Worm (Caenorhabditis elegans) whole organism, L2 larva: Measurements from ENCODE around the gene tsp-10.

Source experiments
- ZK546.5 ChIP-seq: sonication (generic microtip); optimal IDR thresholded peaks from 2 replicates; lab custom pipeline; 2017; ENCODE audit warnings: missing biosample characterization, missing genetic modification characterization
- aly-2 ChIP-seq: fragments of 150-350 bp; optimal IDR thresholded peaks from 2 replicates; lab custom pipeline; 2014; ENCODE audit warnings: missing biosample characterization, missing genetic modification characterization
- fos-1 ChIP-seq: fragments of 150-350 bp; optimal IDR thresholded peaks from 2 replicates; lab custom pipeline; 2014; ENCODE audit warnings: missing biosample characterization, missing genetic modification characterization
- nhr-237 ChIP-seq: fragments of 150-350 bp; optimal IDR thresholded peaks from 2 replicates; lab custom pipeline; 2014; ENCODE audit warnings: missing biosample characterization, missing genetic modification characterization
- unc-62 ChIP-seq: fragments of 150-350 bp; optimal IDR thresholded peaks from 2 replicates; lab custom pipeline; 2014; ENCODE audit warnings: missing biosample characterization, missing genetic modification reagents, missing genetic modification characterization
- zag-1 ChIP-seq: fragments of 150-350 bp; optimal IDR thresholded peaks from 2 replicates; lab custom pipeline; 2014; ENCODE audit warnings: missing biosample characterization, missing genetic modification characterization
- ztf-4 ChIP-seq: fragments of 150-350 bp; optimal IDR thresholded peaks from 2 replicates; lab custom pipeline; 2014; ENCODE audit warnings: missing biosample characterization, missing genetic modification characterization

- TF ChIP-seq zag-1 (no peak), nhr-237 (tag; lab: Kevin White, UChicago) (no peak), aly-2 (tag; lab: Kevin White, UChicago) (no peak), fos-1 (tag; lab: Kevin White, UChicago) (no peak), ztf-4 (tag; lab: Kevin White, UChicago) (no peak), unc-62 (GFP tag; lab: Kevin White, UChicago) (no peak), ZK546.5 (tag; lab: Kevin White, UChicago) (no peak)
Observed at ce11 chrII:6695388-6695787, 23.0 kb upstream of the tsp-10 start, which contains the start of gene C18H9.5.
